Fruit fly (Drosophila melanogaster) whole organism, embryonic: ENCODE results near the gene hop.

Experiments used
- Bdp1 ChIP-seq: fragments of 200-800 bp; sonication (Bioruptor generic); optimal IDR thresholded peaks from 3 replicates; lab custom pipeline; 2016; ENCODE audit warnings: missing biosample characterization, missing genetic modification characterization
- BtbVII ChIP-seq: fragments of 200-800 bp; sonication (Bioruptor generic); optimal IDR thresholded peaks from 3 replicates; lab custom pipeline; 2017; ENCODE audit warnings: missing biosample characterization, mild to moderate bottlenecking, missing genetic modification characterization
- CG10431 ChIP-seq: fragments of 200-800 bp; sonication (Bioruptor generic); optimal IDR thresholded peaks from 3 replicates; lab custom pipeline; 2018; ENCODE audit warnings: missing biosample characterization, mild to moderate bottlenecking, missing genetic modification characterization
- CG10462 ChIP-seq: fragments of 200-800 bp; sonication (Bioruptor generic); optimal IDR thresholded peaks from 2 replicates; lab custom pipeline; 2016; ENCODE audit warnings: missing biosample characterization, missing genetic modification characterization
- CG10565 ChIP-seq: fragments of 200-800 bp; sonication (Bioruptor generic); optimal IDR thresholded peaks from 3 replicates; lab custom pipeline; 2016; ENCODE audit warnings: missing biosample characterization, mild to moderate bottlenecking, missing genetic modification characterization
- CG11093 ChIP-seq: fragments of 200-800 bp; sonication (Bioruptor generic); IDR thresholded peaks from 3 replicates; pipeline ENCODE4 v1.3.6; 2022; ENCODE audit warnings: missing biosample characterization, missing genetic modification characterization
- CG11456 ChIP-seq: fragments of 200-800 bp; sonication (Bioruptor generic); IDR thresholded peaks from 3 replicates; pipeline ENCODE4 v1.3.6; 2022; ENCODE audit warnings: missing biosample characterization, missing genetic modification characterization
- CG11696 ChIP-seq: fragments of 200-800 bp; sonication (Bioruptor generic); IDR thresholded peaks from 2 replicates; pipeline ENCODE4 v1.3.6; 2022; ENCODE audit warnings: missing biosample characterization, missing genetic modification characterization
- CG12071 ChIP-seq: fragments of 200-800 bp; sonication (Bioruptor generic); optimal IDR thresholded peaks from 3 replicates; lab custom pipeline; 2018; ENCODE audit warnings: missing biosample characterization, mild to moderate bottlenecking, missing genetic modification characterization
- CG12236 ChIP-seq: fragments of 200-800 bp; sonication (Bioruptor generic); optimal IDR thresholded peaks from 2 replicates; lab custom pipeline; 2016; ENCODE audit warnings: missing biosample characterization, missing genetic modification characterization
- CG12659 ChIP-seq: fragments of 200-800 bp; sonication (Bioruptor generic); optimal IDR thresholded peaks from 3 replicates; lab custom pipeline; 2017; ENCODE audit warnings: mild to moderate bottlenecking, missing biosample characterization, missing genetic modification reagents, missing genetic modification characterization
- CG12769 ChIP-seq: fragments of 200-800 bp; sonication (Bioruptor generic); optimal IDR thresholded peaks from 2 replicates; lab custom pipeline; 2019; ENCODE audit warnings: missing biosample characterization, mild to moderate bottlenecking, missing genetic modification characterization, moderate library complexity
- CG13287 ChIP-seq: fragments of 200-800 bp; sonication (Bioruptor generic); IDR thresholded peaks from 2 replicates; pipeline ENCODE4 v1.3.6; 2022; ENCODE audit warnings: missing biosample characterization, missing genetic modification characterization; ENCODE audit not compliant: partially characterized antibody
- CG14710 ChIP-seq: fragments of 200-800 bp; sonication (Bioruptor generic); optimal IDR thresholded peaks from 3 replicates; lab custom pipeline; 2019; ENCODE audit warnings: missing biosample characterization, mild to moderate bottlenecking, missing genetic modification characterization, moderate library complexity
- CG15269 ChIP-seq: fragments of 200-800 bp; sonication (Bioruptor generic); optimal IDR thresholded peaks from 2 replicates; lab custom pipeline; 2018; ENCODE audit warnings: missing biosample characterization, mild to moderate bottlenecking, missing genetic modification characterization, moderate library complexity
- CG15479 ChIP-seq: fragments of 200-800 bp; sonication (Bioruptor generic); optimal IDR thresholded peaks from 3 replicates; lab custom pipeline; 2019; ENCODE audit warnings: missing biosample characterization, mild to moderate bottlenecking, missing genetic modification characterization, moderate library complexity
- CG31441 ChIP-seq: fragments of 200-800 bp; sonication (Bioruptor generic); IDR thresholded peaks from 2 replicates; pipeline ENCODE4 v1.3.6; 2022; ENCODE audit warnings: missing biosample characterization, missing genetic modification characterization
- CG32767 ChIP-seq: fragments of 200-800 bp; sonication (Bioruptor generic); IDR thresholded peaks from 2 replicates; pipeline ENCODE4 v1.3.6; 2022; ENCODE audit warnings: missing biosample characterization, missing genetic modification characterization
- CG4404 ChIP-seq: fragments of 200-800 bp; sonication (Bioruptor generic); IDR thresholded peaks from 2 replicates; pipeline ENCODE4 v1.3.6; 2022; ENCODE audit warnings: missing biosample characterization, missing genetic modification characterization
- CG4707 ChIP-seq: fragments of 200-800 bp; sonication (Bioruptor generic); optimal IDR thresholded peaks from 2 replicates; lab custom pipeline; 2018; ENCODE audit warnings: missing biosample characterization, mild to moderate bottlenecking, missing genetic modification characterization, moderate library complexity
- CG6683 ChIP-seq: fragments of 200-800 bp; sonication (Bioruptor generic); optimal IDR thresholded peaks from 2 replicates; lab custom pipeline; 2017; ENCODE audit warnings: missing biosample characterization, mild to moderate bottlenecking, missing genetic modification characterization, missing genetic modification reagents
- CG8290 ChIP-seq, 3 experiments: fragments of 200-800 bp; sonication (Bioruptor generic); optimal IDR thresholded peaks; 2 replicates each; lab custom pipeline; 2016 to 2019; ENCODE audit warnings: missing biosample characterization in 3 of 3, missing genetic modification characterization in 3 of 3, mild to moderate bottlenecking in 2 of 3, moderate library complexity in 1 of 3
- CG9932 ChIP-seq: fragments of 200-800 bp; sonication (Bioruptor generic); IDR thresholded peaks from 2 replicates; pipeline ENCODE4 v1.3.6; 2022; ENCODE audit warnings: missing biosample characterization, missing genetic modification characterization
- CHES-1-like ChIP-seq: fragments of 200-800 bp; sonication (Bioruptor generic); optimal IDR thresholded peaks from 2 replicates; lab custom pipeline; 2016; ENCODE audit warnings: missing biosample characterization, missing genetic modification characterization
- Chrac-16 ChIP-seq: fragments of 200-800 bp; sonication (Bioruptor generic); optimal IDR thresholded peaks from 3 replicates; lab custom pipeline; 2016; ENCODE audit warnings: missing biosample characterization, missing genetic modification characterization
- Dref ChIP-seq: fragments of 200-800 bp; sonication (Bioruptor generic); IDR thresholded peaks from 2 replicates; pipeline ENCODE4 v1.3.6; 2022; ENCODE audit warnings: missing biosample characterization, missing genetic modification characterization
- Drgx ChIP-seq: fragments of 200-800 bp; sonication (Bioruptor generic); IDR thresholded peaks from 2 replicates; pipeline ENCODE4 v1.3.6; 2022; ENCODE audit warnings: missing biosample characterization, missing genetic modification characterization
- Hand ChIP-seq: fragments of 200-800 bp; sonication (Bioruptor generic); optimal IDR thresholded peaks from 2 replicates; lab custom pipeline; 2017; ENCODE audit warnings: mild to moderate bottlenecking, missing biosample characterization, missing genetic modification reagents, missing genetic modification characterization
- Hr51 ChIP-seq, 2 experiments: fragments of 200-800 bp; sonication (Bioruptor generic); optimal IDR thresholded peaks; 2 replicates in 1 of 2; 3 replicates in 1 of 2; lab custom pipeline; 2016 to 2018; ENCODE audit warnings: missing biosample characterization in 2 of 2, missing genetic modification characterization in 2 of 2, mild to moderate bottlenecking in 1 of 2, moderate library complexity in 1 of 2
- NC2α ChIP-seq: fragments of 200-800 bp; sonication (Bioruptor generic); optimal IDR thresholded peaks from 2 replicates; lab custom pipeline; 2016; ENCODE audit warnings: missing biosample characterization, missing genetic modification characterization
- Nf-YA ChIP-seq: fragments of 200-800 bp; sonication (Bioruptor generic); IDR thresholded peaks from 2 replicates; pipeline ENCODE4 v1.3.6; 2022; ENCODE audit warnings: missing biosample characterization, missing genetic modification characterization
- Ravus ChIP-seq: fragments of 200-800 bp; sonication (Bioruptor generic); IDR thresholded peaks from 2 replicates; pipeline ENCODE4 v1.3.6; 2022; ENCODE audit warnings: missing biosample characterization, missing genetic modification characterization
- Sin3A ChIP-seq: fragments of >200 bp; optimal IDR thresholded peaks from 2 replicates; lab custom pipeline; 2018
- Sry-δ ChIP-seq: fragments of 200-800 bp; sonication (Bioruptor generic); optimal IDR thresholded peaks from 2 replicates; lab custom pipeline; 2016; ENCODE audit warnings: missing biosample characterization, missing genetic modification characterization
- al ChIP-seq: fragments of 200-800 bp; sonication (Bioruptor generic); IDR thresholded peaks from 2 replicates; pipeline ENCODE4 v1.3.6; 2022; ENCODE audit warnings: missing biosample characterization, missing genetic modification characterization
- bab2 ChIP-seq: fragments of 200-800 bp; sonication (Bioruptor generic); optimal IDR thresholded peaks from 2 replicates; lab custom pipeline; 2016; ENCODE audit warnings: missing biosample characterization, missing genetic modification characterization
- bsh ChIP-seq, 2 experiments: fragments of 200-800 bp; sonication (Bioruptor generic); optimal IDR thresholded peaks; 2 replicates each; lab custom pipeline; 2017 to 2018; ENCODE audit warnings: mild to moderate bottlenecking in 2 of 2, missing biosample characterization in 2 of 2, missing genetic modification characterization in 2 of 2, moderate library complexity in 1 of 2
- dpn ChIP-seq, 2 experiments: fragments of 200-800 bp; sonication (Bioruptor generic); optimal IDR thresholded peaks; 3 replicates each; lab custom pipeline; 2016; ENCODE audit warnings: missing biosample characterization in 2 of 2, missing genetic modification characterization in 2 of 2
- exex ChIP-seq: fragments of 200-800 bp; sonication (Bioruptor generic); optimal IDR thresholded peaks from 4 replicates; lab custom pipeline; 2018; ENCODE audit warnings: missing biosample characterization, mild to moderate bottlenecking, missing genetic modification characterization, moderate library complexity
- gcm ChIP-seq: fragments of 200-800 bp; sonication (Bioruptor generic); optimal IDR thresholded peaks from 2 replicates; lab custom pipeline; 2019; ENCODE audit warnings: missing biosample characterization, mild to moderate bottlenecking, missing genetic modification characterization, moderate library complexity
- ind ChIP-seq: fragments of 200-800 bp; sonication (Bioruptor generic); optimal IDR thresholded peaks from 3 replicates; lab custom pipeline; 2016; ENCODE audit warnings: missing biosample characterization, missing genetic modification characterization
- kay ChIP-seq: fragments of 200-800 bp; sonication (Bioruptor generic); optimal IDR thresholded peaks from 2 replicates; lab custom pipeline; 2016; ENCODE audit warnings: missing biosample characterization, missing genetic modification characterization
- maf-S ChIP-seq: fragments of 200-800 bp; sonication (Bioruptor generic); optimal IDR thresholded peaks from 2 replicates; lab custom pipeline; 2016; ENCODE audit warnings: missing biosample characterization, missing genetic modification characterization
- phol ChIP-seq: fragments of 200-800 bp; sonication (Bioruptor generic); optimal IDR thresholded peaks from 3 replicates; lab custom pipeline; 2018; ENCODE audit warnings: missing biosample characterization, mild to moderate bottlenecking, missing genetic modification characterization, moderate library complexity
- so ChIP-seq: fragments of 200-800 bp; sonication (Bioruptor generic); IDR thresholded peaks from 3 replicates; pipeline ENCODE4 v1.3.6; 2022; ENCODE audit warnings: missing biosample characterization, missing genetic modification characterization
- sr ChIP-seq: fragments of 200-800 bp; sonication (Bioruptor generic); IDR thresholded peaks from 3 replicates; pipeline ENCODE4 v1.3.6; 2022; ENCODE audit warnings: missing biosample characterization, missing genetic modification characterization
- stc ChIP-seq: fragments of 200-800 bp; sonication (Bioruptor generic); IDR thresholded peaks from 2 replicates; pipeline ENCODE4 v1.3.6; 2022; ENCODE audit warnings: missing biosample characterization, missing genetic modification characterization
- tll ChIP-seq, 2 experiments: fragments of 200-800 bp in 1 of 2; fragments of >200 bp in 1 of 2; sonication (Bioruptor generic) in 1 of 2; optimal IDR thresholded peaks; 2 replicates each; lab custom pipeline; 2017 to 2019; ENCODE audit warnings: missing biosample characterization in 2 of 2, missing genetic modification characterization in 2 of 2, mild to moderate bottlenecking in 1 of 2, moderate library complexity in 1 of 2
- unpg ChIP-seq: fragments of 200-800 bp; sonication (Bioruptor generic); optimal IDR thresholded peaks from 3 replicates; lab custom pipeline; 2018; ENCODE audit warnings: missing biosample characterization, mild to moderate bottlenecking, missing genetic modification characterization, moderate library complexity
- zen2 ChIP-seq: fragments of 200-800 bp; sonication (Bioruptor generic); IDR thresholded peaks from 3 replicates; pipeline ENCODE4 v1.3.6; 2022; ENCODE audit warnings: missing biosample characterization, missing genetic modification characterization; ENCODE audit not compliant: partially characterized antibody

The hop gene

DNA sequence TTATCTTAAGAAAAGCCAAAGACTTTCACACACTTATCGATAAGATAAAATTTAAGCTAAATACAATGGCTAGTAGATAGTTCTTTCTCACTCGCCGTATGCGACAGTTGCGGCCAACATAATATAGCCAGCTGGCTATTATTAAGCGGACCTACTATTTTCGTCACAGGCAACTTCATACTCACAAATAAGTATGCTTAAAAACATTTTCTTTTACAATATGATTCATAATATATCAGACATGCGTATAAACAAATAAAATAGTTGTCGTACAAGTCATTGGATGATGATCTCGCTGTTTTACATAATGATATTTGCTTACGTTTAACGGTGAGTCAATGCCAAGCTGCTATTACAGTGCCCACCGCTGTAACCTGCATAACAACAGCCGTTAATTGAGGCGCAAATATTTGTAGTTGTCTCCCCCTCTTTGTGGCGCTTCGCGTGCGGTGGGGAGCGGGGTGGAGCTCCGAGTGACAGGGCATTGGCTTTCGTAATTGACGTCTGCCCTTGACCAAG, 41.6 kb downstream of the hop start (continued):
- TF ChIP-seq maf-S (GFP tag; lab: Kevin White, UChicago) (peak; percentile 49), CG11456 (GFP tag; lab: Robert Waterston, UW) (no peak; the same call in 2 of the 3 replicates), Sry-δ (GFP tag; lab: Kevin White, UChicago) (peak; percentile 9), CG4707 (peak; percentile 24), Sin3A (lab: Kevin White, UChicago) (no peak), NC2α (GFP tag; lab: Kevin White, UChicago) (peak; percentile 30), phol (tag; lab: Kevin White, UChicago) (peak; percentile 74), dpn (GFP tag; optimal IDR thresholded peaks at IDR 0.05; lab: Kevin White, UChicago) (peak; percentile 63 to 66), CG32767 (no peak), Hand (peak; percentile 35), unpg (peak; percentile 76), tll (GFP tag; optimal IDR thresholded peaks at IDR 0.05; lab: Kevin White, UChicago) (no peak), Dref (no peak), CG10462 (GFP tag; lab: Kevin White, UChicago) (no peak), sr (GFP tag; lab: Robert Waterston, UW) (no peak), so (GFP tag; lab: Robert Waterston, UW) (peak; percentile 58; the same call in 1 of the 3 replicates), BtbVII (GFP tag; lab: Kevin White, UChicago) (peak; percentile 59), CG15269 (peak; percentile 80), CHES-1-like (GFP tag; lab: Kevin White, UChicago) (peak; percentile 24), zen2 (no peak), CG15479 (GFP tag; lab: Kevin White, UChicago) (no peak), CG31441 (GFP tag; lab: Robert Waterston, UW) (peak; percentile 54), CG11696 (GFP tag; lab: Robert Waterston, UW) (peak; percentile 89), CG4404 (no peak), CG12659 (GFP tag; lab: Kevin White, UChicago) (peak; percentile 78), CG8290 (GFP tag; optimal IDR thresholded peaks at IDR 0.05; lab: Kevin White, UChicago) (no peak), CG8290 (tag; optimal IDR thresholded peaks at IDR 0.05; lab: Kevin White, UChicago) (no peak), Hr51 (GFP tag; optimal IDR thresholded peaks at IDR 0.05; lab: Kevin White, UChicago) (peak; percentile 13 to 80), Chrac-16 (peak; percentile 43), Drgx (GFP tag; lab: Robert Waterston, UW) (peak; percentile 62), CG12071 (GFP tag; lab: Kevin White, UChicago) (peak; percentile 63), Bdp1 (GFP tag; lab: Kevin White, UChicago) (peak; percentile 8), exex (tag; lab: Kevin White, UChicago) (peak; percentile 59), CG11093 (GFP tag; lab: Robert Waterston, UW) (0 out of 3 replicates have a peak, but pooled peaks have one; percentile 51), al (GFP tag; lab: Robert Waterston, UW) (peak; percentile 48), stc (GFP tag; lab: Robert Waterston, UW) (peak; percentile 67), gcm (GFP tag; lab: Kevin White, UChicago) (peak; percentile 57), bsh (GFP tag; optimal IDR thresholded peaks at IDR 0.05; lab: Kevin White, UChicago) (peak; percentile 8 to 68), CG12236 (GFP tag; lab: Kevin White, UChicago) (peak; percentile 14), bab2 (GFP tag; lab: Kevin White, UChicago) (peak; percentile 57), CG10431 (GFP tag; lab: Kevin White, UChicago) (no peak), CG10565 (no peak), CG6683 (peak; percentile 37), ind (peak; percentile 58), CG12769 (tag; lab: Kevin White, UChicago) (no peak), CG14710 (peak; percentile 46), CG13287 (GFP tag; lab: Robert Waterston, UW) (no peak; the same call in 1 of the 2 replicates), CG9932 (peak; percentile 56), Ravus (no peak), Nf-YA (GFP tag; lab: Robert Waterston, UW) (no peak), kay (peak; percentile 78)
